Worm (Caenorhabditis elegans) whole organism, mixed stage, embryonic: ENCODE data around the gene usp-39.

Experiments used
- M03D4.4 ChIP-seq: sonication (generic microtip); optimal IDR thresholded peaks from 2 replicates; lab custom pipeline; 2017; ENCODE audit warnings: mild to moderate bottlenecking, missing genetic modification characterization, missing compliant biosample characterization
- ham-2 ChIP-seq: fragments of 200-800 bp; sonication (Bioruptor generic); optimal IDR thresholded peaks from 2 replicates; lab custom pipeline; 2018; ENCODE audit warnings: mild to moderate bottlenecking, missing genetic modification characterization, missing compliant biosample characterization
- lin-13 ChIP-seq: fragments of 150-350 bp; optimal IDR thresholded peaks from 2 replicates; lab custom pipeline; 2014; ENCODE audit warnings: missing biosample characterization, missing genetic modification characterization
- lsy-2 ChIP-seq: fragments of 150-350 bp; optimal IDR thresholded peaks from 2 replicates; lab custom pipeline; 2014; ENCODE audit warnings: missing biosample characterization, missing genetic modification characterization
- mab-5 ChIP-seq: fragments of 150-350 bp; optimal IDR thresholded peaks from 2 replicates; lab custom pipeline; 2014; ENCODE audit warnings: missing biosample characterization, missing genetic modification characterization
- mep-1 ChIP-seq: fragments of 150-350 bp; optimal IDR thresholded peaks from 2 replicates; lab custom pipeline; 2017; ENCODE audit warnings: missing biosample characterization, missing genetic modification reagents, missing genetic modification characterization, inconsistent platforms
- mls-2 ChIP-seq: sonication (generic microtip); optimal IDR thresholded peaks from 2 replicates; lab custom pipeline; 2016; ENCODE audit warnings: mild to moderate bottlenecking, missing genetic modification characterization, moderate library complexity, missing compliant biosample characterization
- nhr-12 ChIP-seq: fragments of 150-350 bp; optimal IDR thresholded peaks from 2 replicates; lab custom pipeline; 2014; ENCODE audit warnings: missing biosample characterization, missing genetic modification characterization
- nhr-76 ChIP-seq: sonication (generic microtip); optimal IDR thresholded peaks from 2 replicates; lab custom pipeline; 2017; ENCODE audit warnings: missing biosample characterization, missing genetic modification characterization
- pha-4 ChIP-seq: fragments of 150-350 bp; optimal IDR thresholded peaks from 2 replicates; lab custom pipeline; 2018; ENCODE audit warnings: missing biosample characterization, missing genetic modification reagents, missing genetic modification characterization
- sem-2 ChIP-seq: fragments of 200-800 bp; sonication (Bioruptor generic); optimal IDR thresholded peaks from 2 replicates; lab custom pipeline; 2018; ENCODE audit warnings: mild to moderate bottlenecking, missing genetic modification characterization, missing compliant biosample characterization
- snpc-4 ChIP-seq: fragments of 150-350 bp; optimal IDR thresholded peaks from 2 replicates; lab custom pipeline; 2014; ENCODE audit warnings: missing biosample characterization, missing genetic modification characterization
- unc-62 ChIP-seq: fragments of 150-350 bp; optimal IDR thresholded peaks from 2 replicates; lab custom pipeline; 2014; ENCODE audit warnings: missing biosample characterization, missing genetic modification reagents, missing genetic modification characterization
- zip-8 ChIP-seq: fragments of 150-350 bp; optimal IDR thresholded peaks from 2 replicates; lab custom pipeline; 2014; ENCODE audit warnings: missing biosample characterization, missing genetic modification characterization

DNA sequence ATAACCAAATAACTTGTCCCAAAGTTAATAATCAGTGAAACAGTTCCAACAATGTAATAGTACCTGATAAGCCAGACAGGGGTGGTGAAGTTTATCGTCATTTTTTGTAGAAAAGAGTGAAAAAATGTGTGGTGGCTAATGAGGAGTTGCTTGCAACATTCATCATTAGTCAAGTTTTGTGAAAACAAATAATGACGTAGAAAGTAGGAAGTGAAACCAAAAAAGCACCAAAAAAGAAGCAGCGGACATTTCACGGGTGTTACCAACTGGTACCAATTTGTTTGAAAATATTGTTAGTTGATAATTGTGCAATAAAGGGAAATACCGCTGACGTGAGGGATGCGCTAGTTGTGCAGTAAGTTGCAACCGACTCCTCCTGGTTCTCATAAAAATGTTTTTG, 20.4 kb downstream of the usp-39 start, which contains the start of gene sri-36:
- TF ChIP-seq mep-1 (no peak), unc-62 (no peak), zip-8 (no peak), pha-4 (tag; lab: Kevin White, UChicago) (no peak), mab-5 (tag; lab: Kevin White, UChicago) (no peak), sem-2 (no peak), nhr-76 (tag; lab: Kevin White, UChicago) (no peak), nhr-12 (no peak), M03D4.4 (tag; lab: Kevin White, UChicago) (no peak), lsy-2 (tag; lab: Kevin White, UChicago) (no peak), snpc-4 (tag; lab: Kevin White, UChicago) (no peak), mls-2 (no peak), ham-2 (GFP tag; lab: Kevin White, UChicago) (no peak), lin-13 (tag; lab: Kevin White, UChicago) (no peak)
